Worm (Caenorhabditis elegans) whole organism, early embryonic: Measurements from ENCODE around the gene math-48.

Experiments
- B0310.2 ChIP-seq: sonication (generic microtip); optimal IDR thresholded peaks from 2 replicates; lab custom pipeline; 2016; ENCODE audit warnings: mild to moderate bottlenecking, missing genetic modification characterization, missing compliant biosample characterization
- ama-1 ChIP-seq: fragments of 150-350 bp; optimal IDR thresholded peaks from 2 replicates; lab custom pipeline; 2014
- ets-7 ChIP-seq: sonication (generic microtip); optimal IDR thresholded peaks from 2 replicates; lab custom pipeline; 2016; ENCODE audit warnings: missing genotype, missing genetic modification characterization, missing compliant biosample characterization
- flt-1 ChIP-seq: fragments of 200-800 bp; sonication (Bioruptor generic); IDR thresholded peaks from 2 replicates; pipeline ENCODE4 v1.3.6; 2022; ENCODE audit warnings: missing genetic modification characterization, missing compliant biosample characterization
- scrt-1 ChIP-seq: fragments of 200-800 bp; sonication (Bioruptor generic); IDR thresholded peaks from 2 replicates; pipeline ENCODE4 v1.3.6; 2022; ENCODE audit warnings: missing genetic modification characterization, missing compliant biosample characterization

DNA sequence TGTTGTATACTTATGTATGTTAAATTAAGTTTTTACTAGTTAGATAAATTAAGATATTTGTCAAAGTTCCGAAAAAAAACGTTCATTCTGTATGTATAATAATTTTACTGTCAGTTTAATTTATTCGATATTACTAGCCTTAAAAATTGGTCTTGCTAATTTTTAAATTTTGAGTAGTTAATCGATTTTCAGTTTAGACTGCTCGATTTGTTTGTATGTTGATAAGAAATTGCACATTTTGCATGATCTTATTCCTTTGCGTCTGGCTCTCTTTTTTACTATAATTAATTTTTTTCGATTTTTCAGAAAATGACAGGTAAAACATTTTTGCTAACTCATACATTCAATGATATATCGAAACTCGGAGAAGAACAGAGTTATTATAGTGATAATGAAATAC is 46.4 kb downstream of the math-48 start, which contains the start of gene math-24:
- no peak for TF ChIP-seq ama-1 (lab: Kevin White, UChicago)
- no peak for TF ChIP-seq ets-7 (tag; lab: Kevin White, UChicago)
- no peak for TF ChIP-seq scrt-1 (GFP tag; lab: Robert Waterston, UW)
- TF ChIP-seq B0310.2 (tag; lab: Kevin White, UChicago): no peak
- no peak for TF ChIP-seq flt-1 (GFP tag; lab: Robert Waterston, UW)
